Worm (Caenorhabditis elegans) whole organism, midembryonic: ENCODE data around the gene F29C12.6.

Experiments used
- T22C8.4 ChIP-seq: fragments of 200-800 bp; sonication (Bioruptor generic); IDR thresholded peaks from 2 replicates; pipeline ENCODE4 v1.3.6; 2022; ENCODE audit warnings: missing genetic modification characterization, missing compliant biosample characterization
- flt-1 ChIP-seq: fragments of 200-800 bp; sonication (Bioruptor generic); IDR thresholded peaks from 2 replicates; pipeline ENCODE4 v1.3.6; 2022; ENCODE audit warnings: missing genetic modification characterization, missing compliant biosample characterization

DNA sequence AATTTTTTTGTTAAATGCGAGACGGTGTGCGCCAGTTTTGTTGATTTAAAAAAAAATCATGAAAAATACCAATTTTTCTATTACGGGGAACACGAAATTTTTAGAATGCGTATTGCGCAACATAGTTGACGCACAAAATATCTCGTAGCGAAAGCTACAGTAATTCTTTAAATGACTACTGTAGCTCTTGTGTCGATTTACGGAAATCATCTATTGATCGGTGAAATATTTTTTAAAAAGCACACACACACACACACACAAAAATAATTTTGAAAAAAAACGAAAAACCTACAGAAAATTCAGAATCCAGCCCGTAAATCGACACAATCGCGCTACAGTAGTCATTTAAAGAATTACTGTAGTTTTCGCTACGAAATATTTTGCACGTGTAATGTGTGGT is 37.8 kb upstream of the F29C12.6 start:
- TF ChIP-seq flt-1 (GFP tag; lab: Robert Waterston, UW) (no peak), T22C8.4 (GFP tag; lab: Robert Waterston, UW) (no peak)
